Worm (Caenorhabditis elegans) whole organism, midembryonic: Measurements from ENCODE around the gene srh-248.

ENCODE experiments used
- T22C8.4 ChIP-seq: fragments of 200-800 bp; sonication (Bioruptor generic); IDR thresholded peaks from 2 replicates; pipeline ENCODE4 v1.3.6; 2022; ENCODE audit warnings: missing genetic modification characterization, missing compliant biosample characterization
- cog-1 ChIP-seq: sonication (generic microtip); optimal IDR thresholded peaks from 2 replicates; lab custom pipeline; 2016; ENCODE audit warnings: missing genetic modification characterization, missing compliant biosample characterization
- flt-1 ChIP-seq: fragments of 200-800 bp; sonication (Bioruptor generic); IDR thresholded peaks from 2 replicates; pipeline ENCODE4 v1.3.6; 2022; ENCODE audit warnings: missing genetic modification characterization, missing compliant biosample characterization
- klf-2 ChIP-seq: fragments of 200-800 bp; sonication (Bioruptor generic); conservative IDR thresholded peaks from 2 replicates; pipeline ENCODE4 v1.3.6; 2022; ENCODE audit warnings: missing genetic modification reagents, missing genetic modification characterization, missing compliant biosample characterization
- med-1 ChIP-seq: sonication (generic microtip); optimal IDR thresholded peaks from 2 replicates; lab custom pipeline; 2017; ENCODE audit warnings: missing genetic modification characterization, mild to moderate bottlenecking, missing compliant biosample characterization, antibody characterized with exemption, missing genetic modification reagents; ENCODE audit not compliant: insufficient read depth
- ref-1 ChIP-seq: fragments of 200-800 bp; sonication (Bioruptor generic); conservative IDR thresholded peaks from 2 replicates; pipeline ENCODE4 v1.3.6; 2022; ENCODE audit warnings: missing genetic modification reagents, missing genetic modification characterization, missing compliant biosample characterization
- tab-1 ChIP-seq: fragments of 200-800 bp; sonication (Bioruptor generic); IDR thresholded peaks from 2 replicates; pipeline ENCODE4 v1.3.6; 2022; ENCODE audit warnings: missing genetic modification characterization, missing compliant biosample characterization
- ztf-23 ChIP-seq: fragments of 200-800 bp; sonication (Bioruptor generic); IDR thresholded peaks from 2 replicates; pipeline ENCODE4 v1.3.6; 2022; ENCODE audit warnings: missing genetic modification reagents, missing genetic modification characterization, missing compliant biosample characterization
- ztf-29 ChIP-seq: fragments of 200-800 bp; sonication (Bioruptor generic); IDR thresholded peaks from 2 replicates; pipeline ENCODE4 v1.3.6; 2022; ENCODE audit warnings: missing genetic modification reagents, missing genetic modification characterization, missing compliant biosample characterization

DNA sequence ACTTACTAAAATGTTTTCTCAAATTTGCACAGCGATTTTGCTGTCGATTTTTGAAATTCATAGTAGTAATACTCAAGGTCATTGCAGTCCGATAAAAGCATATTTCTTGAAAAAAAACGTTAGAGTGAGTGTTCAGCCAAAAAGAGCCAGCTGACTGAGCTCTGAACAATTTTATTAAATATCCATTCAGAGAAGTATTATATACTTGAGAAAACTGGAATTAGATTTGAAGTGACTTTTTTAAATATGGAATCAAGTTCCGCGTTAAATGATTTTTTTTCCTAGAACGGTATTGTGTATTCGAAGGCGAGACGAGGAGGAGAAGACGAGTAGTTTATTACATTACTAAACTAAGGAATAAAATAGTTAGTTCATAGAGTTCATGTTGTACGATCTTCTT, 36.2 kb upstream of the srh-248 start, which contains the start of gene srw-121:
- no peak for TF ChIP-seq ztf-23 (GFP tag; lab: Robert Waterston, UW)
- TF ChIP-seq klf-2 (GFP tag; lab: Robert Waterston, UW), result no peak
- no peak for TF ChIP-seq ztf-29
- TF ChIP-seq tab-1, result no peak
- no peak for TF ChIP-seq flt-1 (GFP tag; lab: Robert Waterston, UW)
- no peak for TF ChIP-seq ref-1 (GFP tag; lab: Robert Waterston, UW)
- TF ChIP-seq T22C8.4 (GFP tag; lab: Robert Waterston, UW), result no peak
- no peak for TF ChIP-seq cog-1 (tag; lab: Kevin White, UChicago)
- TF ChIP-seq med-1 (GFP tag; lab: Kevin White, UChicago), result no peak
